Fruit fly (Drosophila melanogaster) whole organism, embryonic: ENCODE measurements around the gene Gr64f.

Source experiments
- CG10431 ChIP-seq: fragments of 200-800 bp; sonication (Bioruptor generic); optimal IDR thresholded peaks from 3 replicates; lab custom pipeline; 2018; ENCODE audit warnings: missing biosample characterization, mild to moderate bottlenecking, missing genetic modification characterization
- CG10543 ChIP-seq: fragments of 200-800 bp; sonication (Bioruptor generic); optimal IDR thresholded peaks from 3 replicates; lab custom pipeline; 2017; ENCODE audit warnings: missing biosample characterization, mild to moderate bottlenecking, missing genetic modification characterization, moderate library complexity
- CG11085 ChIP-seq: fragments of 200-800 bp; sonication (Bioruptor generic); IDR thresholded peaks from 2 replicates; pipeline ENCODE4 v1.3.6; 2022; ENCODE audit warnings: missing biosample characterization, missing genetic modification characterization
- CG11723 ChIP-seq: fragments of 200-800 bp; sonication (Bioruptor generic); optimal IDR thresholded peaks from 2 replicates; lab custom pipeline; 2017; ENCODE audit warnings: missing biosample characterization, mild to moderate bottlenecking, missing genetic modification characterization
- CG12071 ChIP-seq: fragments of 200-800 bp; sonication (Bioruptor generic); optimal IDR thresholded peaks from 3 replicates; lab custom pipeline; 2018; ENCODE audit warnings: missing biosample characterization, mild to moderate bottlenecking, missing genetic modification characterization
- CG12769 ChIP-seq: fragments of 200-800 bp; sonication (Bioruptor generic); optimal IDR thresholded peaks from 2 replicates; lab custom pipeline; 2019; ENCODE audit warnings: missing biosample characterization, mild to moderate bottlenecking, missing genetic modification characterization, moderate library complexity
- CG14710 ChIP-seq: fragments of 200-800 bp; sonication (Bioruptor generic); optimal IDR thresholded peaks from 3 replicates; lab custom pipeline; 2019; ENCODE audit warnings: missing biosample characterization, mild to moderate bottlenecking, missing genetic modification characterization, moderate library complexity
- CG17359 ChIP-seq: fragments of 200-800 bp; sonication (Bioruptor generic); optimal IDR thresholded peaks from 3 replicates; lab custom pipeline; 2018; ENCODE audit warnings: missing biosample characterization, mild to moderate bottlenecking, missing genetic modification characterization, moderate library complexity
- CG17568 ChIP-seq: fragments of 200-800 bp; sonication (Bioruptor generic); optimal IDR thresholded peaks from 2 replicates; lab custom pipeline; 2018; ENCODE audit warnings: missing biosample characterization, mild to moderate bottlenecking, missing genetic modification characterization, moderate library complexity
- CG32532 ChIP-seq: fragments of 200-800 bp; sonication (Bioruptor generic); IDR thresholded peaks from 2 replicates; pipeline ENCODE4 v1.3.6; 2022; ENCODE audit warnings: missing biosample characterization, missing genetic modification characterization
- CG34422 ChIP-seq: fragments of 200-800 bp; sonication (Bioruptor generic); IDR thresholded peaks from 3 replicates; pipeline ENCODE4 v1.3.6; 2022; ENCODE audit warnings: missing biosample characterization, missing genetic modification characterization
- CG6765 ChIP-seq: fragments of 200-800 bp; sonication (Bioruptor generic); optimal IDR thresholded peaks from 3 replicates; lab custom pipeline; 2017; ENCODE audit warnings: missing biosample characterization, mild to moderate bottlenecking, missing genetic modification characterization
- CG6813 ChIP-seq: fragments of 200-800 bp; sonication (Bioruptor generic); optimal IDR thresholded peaks from 2 replicates; lab custom pipeline; 2017; ENCODE audit warnings: missing biosample characterization, missing genetic modification characterization, mild to moderate bottlenecking, moderate library complexity, missing genetic modification reagents
- CG8944 ChIP-seq: fragments of 200-800 bp; sonication (Bioruptor generic); optimal IDR thresholded peaks from 3 replicates; lab custom pipeline; 2016; ENCODE audit warnings: missing biosample characterization, missing genetic modification characterization
- Camta ChIP-seq: fragments of 200-800 bp; sonication (Bioruptor generic); optimal IDR thresholded peaks from 2 replicates; lab custom pipeline; 2016; ENCODE audit warnings: missing biosample characterization, missing genetic modification characterization
- Deaf1 ChIP-seq: fragments of 200-800 bp; optimal IDR thresholded peaks from 3 replicates; lab custom pipeline; 2019; ENCODE audit warnings: missing biosample characterization, mild to moderate bottlenecking, missing genetic modification characterization, moderate library complexity
- Dek ChIP-seq: fragments of 200-800 bp; sonication (Bioruptor generic); optimal IDR thresholded peaks from 3 replicates; lab custom pipeline; 2019; ENCODE audit warnings: missing biosample characterization, mild to moderate bottlenecking, missing genetic modification characterization, moderate library complexity
- Doc3 ChIP-seq: fragments of 200-800 bp; sonication (Bioruptor generic); IDR thresholded peaks from 3 replicates; pipeline ENCODE4 v1.3.6; 2022; ENCODE audit warnings: missing biosample characterization, missing genetic modification characterization; ENCODE audit not compliant: partially characterized antibody
- Dp ChIP-seq: fragments of 200-800 bp; sonication (Bioruptor generic); optimal IDR thresholded peaks from 2 replicates; lab custom pipeline; 2018; ENCODE audit warnings: missing biosample characterization, mild to moderate bottlenecking, missing genetic modification characterization, moderate library complexity
- HLH3B ChIP-seq: fragments of 200-800 bp; sonication (Bioruptor generic); IDR thresholded peaks from 2 replicates; pipeline ENCODE4 v1.3.6; 2022; ENCODE audit warnings: missing biosample characterization, missing genetic modification characterization
- Hand ChIP-seq: fragments of 200-800 bp; sonication (Bioruptor generic); optimal IDR thresholded peaks from 2 replicates; lab custom pipeline; 2017; ENCODE audit warnings: mild to moderate bottlenecking, missing biosample characterization, missing genetic modification reagents, missing genetic modification characterization
- Jarid2 ChIP-seq: fragments of 200-800 bp; sonication (Bioruptor generic); optimal IDR thresholded peaks from 3 replicates; lab custom pipeline; 2017; ENCODE audit warnings: mild to moderate bottlenecking, missing biosample characterization, missing genetic modification reagents, missing genetic modification characterization
- Kr ChIP-seq: fragments of 200-800 bp; sonication (Bioruptor generic); optimal IDR thresholded peaks from 2 replicates; lab custom pipeline; 2017; ENCODE audit warnings: missing biosample characterization, mild to moderate bottlenecking, missing genetic modification characterization
- MBD-R2 ChIP-seq: fragments of 200-800 bp; sonication (Bioruptor generic); IDR thresholded peaks from 2 replicates; pipeline ENCODE4 v1.3.6; 2022; ENCODE audit warnings: missing biosample characterization, missing genetic modification characterization
- Mad ChIP-seq: fragments of 200-800 bp; sonication (Bioruptor generic); optimal IDR thresholded peaks from 2 replicates; lab custom pipeline; 2016; ENCODE audit warnings: missing biosample characterization, missing genetic modification characterization
- Med ChIP-seq: fragments of 200-800 bp; sonication (Bioruptor generic); peaks from one replicate; lab custom pipeline; 2016; ENCODE audit warnings: missing biosample characterization, missing genetic modification characterization, mild to moderate bottlenecking, inconsistent platforms, moderate library complexity
- NK7.1 ChIP-seq: fragments of 200-800 bp; sonication (Bioruptor generic); optimal IDR thresholded peaks from 3 replicates; lab custom pipeline; 2016; ENCODE audit warnings: missing biosample characterization, missing genetic modification characterization
- Rfx ChIP-seq: fragments of 200-800 bp; sonication (Bioruptor generic); IDR thresholded peaks from 2 replicates; pipeline ENCODE4 v1.3.6; 2022; ENCODE audit warnings: missing biosample characterization, missing genetic modification characterization
- Vsx1 ChIP-seq: fragments of 200-800 bp; sonication (Bioruptor generic); optimal IDR thresholded peaks from 2 replicates; lab custom pipeline; 2017; ENCODE audit warnings: missing biosample characterization, mild to moderate bottlenecking, missing genetic modification characterization, missing genetic modification reagents
- Xbp1 ChIP-seq: fragments of 200-800 bp; sonication (Bioruptor generic); optimal IDR thresholded peaks from 3 replicates; lab custom pipeline; 2016; ENCODE audit warnings: missing biosample characterization, mild to moderate bottlenecking, missing genetic modification characterization
- Xrp1 ChIP-seq: fragments of 200-800 bp; sonication (Bioruptor generic); IDR thresholded peaks from 2 replicates; pipeline ENCODE4 v1.3.6; 2022; ENCODE audit warnings: missing biosample characterization, missing genetic modification characterization
- bbx ChIP-seq: fragments of 200-800 bp; sonication (Bioruptor generic); IDR thresholded peaks from 2 replicates; pipeline ENCODE4 v1.3.6; 2022; ENCODE audit warnings: missing biosample characterization, missing genetic modification characterization; ENCODE audit not compliant: partially characterized antibody
- bsh ChIP-seq, 2 experiments: fragments of 200-800 bp; sonication (Bioruptor generic); optimal IDR thresholded peaks; 2 replicates each; lab custom pipeline; 2017 to 2018; ENCODE audit warnings: mild to moderate bottlenecking in 2 of 2, missing biosample characterization in 2 of 2, missing genetic modification characterization in 2 of 2, moderate library complexity in 1 of 2
- ems ChIP-seq: fragments of 200-800 bp; sonication (Bioruptor generic); optimal IDR thresholded peaks from 3 replicates; lab custom pipeline; 2016; ENCODE audit warnings: missing biosample characterization, missing genetic modification characterization
- eyg ChIP-seq: fragments of 200-800 bp; sonication (Bioruptor generic); optimal IDR thresholded peaks from 3 replicates; lab custom pipeline; 2016; ENCODE audit warnings: missing biosample characterization, missing genetic modification characterization
- ftz-f1 ChIP-seq: fragments of 200-800 bp; sonication (Bioruptor generic); optimal IDR thresholded peaks from 2 replicates; lab custom pipeline; 2016; ENCODE audit warnings: missing biosample characterization, missing genetic modification characterization
- gfzf ChIP-seq: fragments of 200-800 bp; sonication (Bioruptor generic); optimal IDR thresholded peaks from 2 replicates; lab custom pipeline; 2016; ENCODE audit warnings: missing biosample characterization, mild to moderate bottlenecking, missing genetic modification characterization, moderate library complexity
- gt ChIP-seq: fragments of 200-800 bp; sonication (Bioruptor generic); IDR thresholded peaks from 2 replicates; pipeline ENCODE4 v1.3.6; 2022; ENCODE audit warnings: missing biosample characterization, missing genetic modification characterization
- jumu ChIP-seq: fragments of 200-800 bp; sonication (Bioruptor generic); optimal IDR thresholded peaks from 3 replicates; lab custom pipeline; 2016; ENCODE audit warnings: missing biosample characterization, missing genetic modification characterization
- lbe ChIP-seq: fragments of 200-800 bp; sonication (Bioruptor generic); optimal IDR thresholded peaks from 2 replicates; lab custom pipeline; 2016; ENCODE audit warnings: missing biosample characterization, mild to moderate bottlenecking, missing genetic modification characterization
- mam ChIP-seq: fragments of 200-800 bp; sonication (Bioruptor generic); optimal IDR thresholded peaks from 3 replicates; lab custom pipeline; 2016; ENCODE audit warnings: missing biosample characterization, missing genetic modification characterization
- onecut ChIP-seq: fragments of 200-800 bp; sonication (Bioruptor generic); IDR thresholded peaks from 2 replicates; pipeline ENCODE4 v1.3.6; 2022; ENCODE audit warnings: missing biosample characterization, missing genetic modification characterization
- pita ChIP-seq: fragments of 200-800 bp; sonication (Bioruptor generic); optimal IDR thresholded peaks from 2 replicates; lab custom pipeline; 2017; ENCODE audit warnings: missing biosample characterization, mild to moderate bottlenecking, missing genetic modification characterization
- row ChIP-seq: fragments of 200-800 bp; sonication (Bioruptor generic); IDR thresholded peaks from 3 replicates; pipeline ENCODE4 v1.3.6; 2022; ENCODE audit warnings: missing biosample characterization, missing genetic modification characterization
- sna ChIP-seq: fragments of 200-800 bp; sonication (Bioruptor generic); IDR thresholded peaks from 2 replicates; pipeline ENCODE4 v1.3.6; 2022; ENCODE audit warnings: missing biosample characterization, missing genetic modification characterization; ENCODE audit not compliant: partially characterized antibody
- sr ChIP-seq: fragments of 200-800 bp; sonication (Bioruptor generic); IDR thresholded peaks from 3 replicates; pipeline ENCODE4 v1.3.6; 2022; ENCODE audit warnings: missing biosample characterization, missing genetic modification characterization
- sug ChIP-seq: fragments of 200-800 bp; optimal IDR thresholded peaks from 2 replicates; lab custom pipeline; 2019; ENCODE audit warnings: missing biosample characterization, mild to moderate bottlenecking, missing genetic modification characterization, moderate library complexity
- z ChIP-seq: fragments of 200-800 bp; sonication (Bioruptor generic); IDR thresholded peaks from 3 replicates; pipeline ENCODE4 v1.3.6; 2022; ENCODE audit warnings: missing biosample characterization, missing genetic modification characterization
- zen2 ChIP-seq: fragments of 200-800 bp; sonication (Bioruptor generic); IDR thresholded peaks from 3 replicates; pipeline ENCODE4 v1.3.6; 2022; ENCODE audit warnings: missing biosample characterization, missing genetic modification characterization; ENCODE audit not compliant: partially characterized antibody

Gr64f gene

dm6 chr3L:4071561-4072049, 36.0 kb downstream of the Gr64f start, which contains the start of gene wit:
TSS of gene wit (minus strand) at chr3L:4071717.
- peak; percentile 43 for TF ChIP-seq CG6813 (GFP tag; lab: Kevin White, UChicago)
- peak; percentile 41; the same call in 1 of the 2 replicates for TF ChIP-seq bbx
- TF ChIP-seq gfzf, result peak; percentile 32
- TF ChIP-seq CG17359 (tag; lab: Kevin White, UChicago), result peak; percentile 16
- peak; percentile 6 for TF ChIP-seq Dp
- peak; percentile 55 for TF ChIP-seq Hand (GFP tag; lab: Kevin White, UChicago)
- peak; percentile 57 for TF ChIP-seq Vsx1
- TF ChIP-seq CG34422 (GFP tag; lab: Robert Waterston, UW), result peak; percentile 79; the same call in 1 of the 3 replicates
- peak; percentile 73; the same call in 2 of the 3 replicates for TF ChIP-seq sr
- TF ChIP-seq zen2 (GFP tag; lab: Robert Waterston, UW), result peak; percentile 88; the same call in 2 of the 3 replicates
- TF ChIP-seq CG10431 (GFP tag; lab: Kevin White, UChicago), result no peak
- TF ChIP-seq CG10543, result peak; percentile 4
- TF ChIP-seq CG6765 (GFP tag; lab: Kevin White, UChicago), result peak; percentile 59
- TF ChIP-seq onecut, result no peak
- TF ChIP-seq sug (tag; lab: Kevin White, UChicago), result peak; percentile 22
- TF ChIP-seq Rfx (GFP tag; lab: Robert Waterston, UW), result peak; percentile 31; the same call in 1 of the 2 replicates
- no peak for TF ChIP-seq gt (GFP tag; lab: Robert Waterston, UW)
- peak; percentile 13 for TF ChIP-seq ems (GFP tag; lab: Kevin White, UChicago)
- peak; percentile 22 for TF ChIP-seq mam
- peak; percentile 90 for TF ChIP-seq CG12769 (tag; lab: Kevin White, UChicago)
- TF ChIP-seq bsh (GFP tag; optimal IDR thresholded peaks at IDR 0.05; lab: Kevin White, UChicago), result peak in 1 of 2 experiments; percentile 31
- TF ChIP-seq NK7.1 (GFP tag; lab: Kevin White, UChicago), result peak; percentile 20
- no peak for TF ChIP-seq jumu
- TF ChIP-seq Jarid2 (GFP tag; lab: Kevin White, UChicago), result peak; percentile 68
- TF ChIP-seq Med (GFP tag; lab: Kevin White, UChicago), result peak; percentile 87
- peak; percentile 30 for TF ChIP-seq Deaf1 (tag; lab: Kevin White, UChicago)
- peak; percentile 6 for TF ChIP-seq ftz-f1
- TF ChIP-seq pita (GFP tag; lab: Kevin White, UChicago), result no peak
- no peak for TF ChIP-seq MBD-R2 (GFP tag; lab: Robert Waterston, UW)
- TF ChIP-seq CG11723 (GFP tag; lab: Kevin White, UChicago), result no peak
- no peak for TF ChIP-seq CG11085
- TF ChIP-seq Camta (GFP tag; lab: Kevin White, UChicago), result peak; percentile 17
- TF ChIP-seq Dek, result no peak
- TF ChIP-seq row (GFP tag; lab: Robert Waterston, UW), result peak; percentile 42; the same call in 1 of the 3 replicates
- no peak for TF ChIP-seq HLH3B (GFP tag; lab: Robert Waterston, UW)
- TF ChIP-seq sna, result peak; percentile 70
- TF ChIP-seq lbe (GFP tag; lab: Kevin White, UChicago), result peak; percentile 83
- no peak for TF ChIP-seq Kr (GFP tag; lab: Kevin White, UChicago)
- peak; percentile 42 for TF ChIP-seq Xbp1 (GFP tag; lab: Kevin White, UChicago)
- peak; percentile 14 for TF ChIP-seq CG17568 (GFP tag; lab: Kevin White, UChicago)
- peak; percentile 48; the same call in 1 of the 3 replicates for TF ChIP-seq Doc3
- peak; percentile 93 for TF ChIP-seq z (GFP tag; lab: Robert Waterston, UW)
- TF ChIP-seq CG12071 (GFP tag; lab: Kevin White, UChicago), result peak; percentile 47
- no peak for TF ChIP-seq Xrp1
- TF ChIP-seq CG14710 (tag; lab: Kevin White, UChicago), result no peak
- TF ChIP-seq Mad (GFP tag; lab: Kevin White, UChicago), result peak; percentile 6
- peak; percentile 41 for TF ChIP-seq eyg (GFP tag; lab: Kevin White, UChicago)
- TF ChIP-seq CG32532 (GFP tag; lab: Robert Waterston, UW), result peak; percentile 62; the same call in 1 of the 2 replicates
- no peak for TF ChIP-seq CG8944 (GFP tag; lab: Kevin White, UChicago)
